Worm (Caenorhabditis elegans) whole organism, L3 larva: ENCODE data around the gene arle-14.

Experiments
- R02D3.7 ChIP-seq: fragments of 150-350 bp; optimal IDR thresholded peaks from 2 replicates; lab custom pipeline; 2014; ENCODE audit warnings: missing biosample characterization, missing genetic modification characterization
- ZK546.5 ChIP-seq: sonication (generic microtip); optimal IDR thresholded peaks from 2 replicates; lab custom pipeline; 2017; ENCODE audit warnings: missing biosample characterization, missing genetic modification characterization
- aly-2 ChIP-seq: fragments of 150-350 bp; optimal IDR thresholded peaks from 2 replicates; lab custom pipeline; 2014; ENCODE audit warnings: missing biosample characterization, missing genetic modification characterization
- ama-1 ChIP-seq: fragments of 150-350 bp; optimal IDR thresholded peaks from 2 replicates; lab custom pipeline; 2018
- ceh-16 ChIP-seq: sonication (generic microtip); optimal IDR thresholded peaks from 2 replicates; lab custom pipeline; 2017; ENCODE audit warnings: missing biosample characterization, missing genetic modification characterization
- ceh-28 ChIP-seq: fragments of 150-350 bp; optimal IDR thresholded peaks from 2 replicates; lab custom pipeline; 2014; ENCODE audit warnings: missing biosample characterization, missing genetic modification reagents, missing genetic modification characterization
- ceh-82 ChIP-seq: fragments of 150-350 bp; optimal IDR thresholded peaks from 2 replicates; lab custom pipeline; 2014; ENCODE audit warnings: missing biosample characterization, missing genetic modification characterization
- ceh-9 ChIP-seq: sonication (generic microtip); optimal IDR thresholded peaks from 2 replicates; lab custom pipeline; 2018; ENCODE audit warnings: missing biosample characterization, missing genetic modification characterization
- daf-12 ChIP-seq: fragments of 150-350 bp; optimal IDR thresholded peaks from 2 replicates; lab custom pipeline; 2014; ENCODE audit warnings: missing biosample characterization, missing genetic modification reagents, missing genetic modification characterization
- egl-27 ChIP-seq: sonication (generic microtip); optimal IDR thresholded peaks from 4 replicates; lab custom pipeline; 2017; ENCODE audit warnings: missing biosample characterization, missing genetic modification reagents, missing genetic modification characterization
- egl-5 ChIP-seq: fragments of 150-350 bp; optimal IDR thresholded peaks from 2 replicates; lab custom pipeline; 2017; ENCODE audit warnings: missing biosample characterization, missing genetic modification reagents, missing genetic modification characterization, inconsistent platforms
- elt-1 ChIP-seq: fragments of 150-350 bp; optimal IDR thresholded peaks from 2 replicates; lab custom pipeline; 2014; ENCODE audit warnings: missing biosample characterization, missing genetic modification characterization
- elt-2 ChIP-seq: sonication (generic microtip); optimal IDR thresholded peaks from 2 replicates; lab custom pipeline; 2016; ENCODE audit warnings: missing genetic modification reagents, mild to moderate bottlenecking, missing genetic modification characterization, missing compliant biosample characterization
- elt-3 ChIP-seq, 3 experiments: fragments of 150-350 bp in 1 of 3; sonication (generic microtip) in 2 of 3; optimal IDR thresholded peaks; 2 replicates in 2 of 3; 4 replicates in 1 of 3; lab custom pipeline; 2014 to 2017; ENCODE audit warnings: missing biosample characterization in 3 of 3, missing genetic modification characterization in 3 of 3
- fkh-10 ChIP-seq: sonication (generic microtip); optimal IDR thresholded peaks from 2 replicates; lab custom pipeline; 2017; ENCODE audit warnings: missing biosample characterization, missing genetic modification reagents, missing genetic modification characterization
- fos-1 ChIP-seq: fragments of 150-350 bp; optimal IDR thresholded peaks from 2 replicates; lab custom pipeline; 2014; ENCODE audit warnings: missing biosample characterization, missing genetic modification characterization
- lin-39 ChIP-seq: fragments of 150-350 bp; optimal IDR thresholded peaks from 2 replicates; lab custom pipeline; 2018; ENCODE audit warnings: missing biosample characterization, missing genetic modification reagents, missing genetic modification characterization
- lsy-12 ChIP-seq: sonication (generic microtip); optimal IDR thresholded peaks from 2 replicates; lab custom pipeline; 2016; ENCODE audit warnings: mild to moderate bottlenecking, missing genetic modification characterization, missing compliant biosample characterization
- mdl-1 ChIP-seq: fragments of 150-350 bp; optimal IDR thresholded peaks from 2 replicates; lab custom pipeline; 2014; ENCODE audit warnings: missing biosample characterization, missing genetic modification characterization
- mml-1 ChIP-seq: fragments of 150-350 bp; sonication (generic microtip); optimal IDR thresholded peaks from 3 replicates; lab custom pipeline; 2014; ENCODE audit warnings: missing biosample characterization, missing genetic modification characterization
- nfya-1 ChIP-seq: sonication (generic microtip); optimal IDR thresholded peaks from 2 replicates; lab custom pipeline; 2017; ENCODE audit warnings: missing genetic modification characterization, mild to moderate bottlenecking, missing compliant biosample characterization, antibody characterized with exemption, moderate library complexity; ENCODE audit not compliant: insufficient read depth
- nhr-11 ChIP-seq: fragments of 150-350 bp; optimal IDR thresholded peaks from 2 replicates; lab custom pipeline; 2014; ENCODE audit warnings: missing biosample characterization, missing genetic modification characterization
- nhr-12 ChIP-seq: fragments of 150-350 bp; optimal IDR thresholded peaks from 2 replicates; lab custom pipeline; 2014; ENCODE audit warnings: missing biosample characterization, missing genetic modification characterization
- nhr-237 ChIP-seq: fragments of 150-350 bp; optimal IDR thresholded peaks from 2 replicates; lab custom pipeline; 2014; ENCODE audit warnings: missing biosample characterization, missing genetic modification characterization
- nhr-25 ChIP-seq: sonication (generic microtip); optimal IDR thresholded peaks from 2 replicates; lab custom pipeline; 2017; ENCODE audit warnings: missing biosample characterization, missing genetic modification characterization
- nhr-28 ChIP-seq: fragments of 150-350 bp; optimal IDR thresholded peaks from 2 replicates; lab custom pipeline; 2014; ENCODE audit warnings: missing biosample characterization, missing genetic modification characterization
- nhr-76 ChIP-seq: fragments of 150-350 bp; sonication (generic microtip); optimal IDR thresholded peaks from 5 replicates; lab custom pipeline; 2014; ENCODE audit warnings: missing biosample characterization, missing genetic modification characterization
- pha-4 ChIP-seq: fragments of 150-350 bp; optimal IDR thresholded peaks from 2 replicates; lab custom pipeline; 2014; ENCODE audit warnings: missing biosample characterization, missing genetic modification reagents, missing genetic modification characterization
- pqm-1 ChIP-seq: fragments of 150-350 bp; optimal IDR thresholded peaks from 2 replicates; lab custom pipeline; 2017; ENCODE audit warnings: missing biosample characterization, missing genetic modification characterization, inconsistent platforms
- sea-2 ChIP-seq: fragments of 150-350 bp; sonication (generic microtip); optimal IDR thresholded peaks from 4 replicates; lab custom pipeline; 2014; ENCODE audit warnings: missing biosample characterization, missing genetic modification reagents, missing genetic modification characterization
- skn-1 ChIP-seq: fragments of 150-350 bp; optimal IDR thresholded peaks from 2 replicates; lab custom pipeline; 2014; ENCODE audit warnings: missing biosample characterization, missing genetic modification characterization
- tbx-2 ChIP-seq: sonication (generic microtip); optimal IDR thresholded peaks from 2 replicates; lab custom pipeline; 2016; ENCODE audit warnings: mild to moderate bottlenecking, missing genetic modification characterization, missing compliant biosample characterization
- zag-1 ChIP-seq: fragments of 150-350 bp; optimal IDR thresholded peaks from 2 replicates; lab custom pipeline; 2014; ENCODE audit warnings: missing biosample characterization, missing genetic modification characterization
- ztf-11 ChIP-seq: fragments of 150-350 bp; optimal IDR thresholded peaks from 2 replicates; lab custom pipeline; 2014; ENCODE audit warnings: missing biosample characterization, missing genetic modification characterization

Gene arle-14

DNA sequence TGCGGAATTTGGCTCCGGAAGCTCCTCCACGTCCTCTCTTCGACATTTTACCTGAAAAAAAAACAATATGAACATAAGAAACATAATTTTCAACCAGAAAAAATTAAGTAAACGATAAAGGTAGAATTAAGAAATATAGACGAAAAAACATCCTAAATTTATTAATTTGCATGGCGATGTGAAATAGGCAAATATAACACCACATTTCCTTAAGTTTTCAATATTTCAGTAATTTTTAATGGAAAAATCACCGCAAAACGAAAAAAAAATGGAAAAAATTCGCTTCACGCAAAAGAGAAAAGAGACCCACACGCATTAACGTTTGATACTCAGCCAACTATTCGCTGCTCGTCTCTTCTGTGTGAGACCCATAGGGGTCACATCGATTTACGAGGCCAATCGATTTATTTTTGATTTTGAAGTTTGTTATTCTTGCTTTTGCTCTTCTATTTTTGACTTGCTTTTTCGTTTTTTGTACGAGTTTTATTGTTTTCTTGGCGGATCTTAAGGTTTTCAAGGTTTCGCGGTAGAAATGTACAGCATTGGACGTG is 13.4 kb downstream of the arle-14 start, which contains the start of gene rpl-23 (continued):
- TF ChIP-seq tbx-2 (peak; percentile 17), aly-2 (tag; lab: Kevin White, UChicago) (no peak), elt-1 (tag; lab: Kevin White, UChicago) (peak; percentile 48), elt-3 (tag; optimal IDR thresholded peaks at IDR 0.05; lab: Kevin White, UChicago) (no peak), skn-1 (peak; percentile 85), nhr-237 (no peak), nfya-1 (tag; lab: Kevin White, UChicago) (peak; percentile 96), lsy-12 (peak; percentile 70), R02D3.7 (tag; lab: Kevin White, UChicago) (peak; percentile 99), nhr-76 (tag; lab: Kevin White, UChicago) (no peak), nhr-25 (tag; lab: Kevin White, UChicago) (peak; percentile 97), nhr-28 (no peak), ama-1 (lab: Kevin White, UChicago) (peak; percentile 36), ceh-28 (tag; lab: Kevin White, UChicago) (peak; percentile 96), nhr-12 (no peak), pha-4 (peak; percentile 99), egl-5 (tag; lab: Kevin White, UChicago) (peak; percentile 97), elt-2 (tag; lab: Kevin White, UChicago) (peak; percentile 55), ceh-82 (peak; percentile 56), ztf-11 (no peak), ceh-9 (tag; lab: Kevin White, UChicago) (no peak), sea-2 (GFP tag; lab: Kevin White, UChicago) (no peak), pqm-1 (peak; percentile 91), fos-1 (tag; lab: Kevin White, UChicago) (peak; percentile 48), ZK546.5 (tag; lab: Kevin White, UChicago) (peak; percentile 3)

DNA sequence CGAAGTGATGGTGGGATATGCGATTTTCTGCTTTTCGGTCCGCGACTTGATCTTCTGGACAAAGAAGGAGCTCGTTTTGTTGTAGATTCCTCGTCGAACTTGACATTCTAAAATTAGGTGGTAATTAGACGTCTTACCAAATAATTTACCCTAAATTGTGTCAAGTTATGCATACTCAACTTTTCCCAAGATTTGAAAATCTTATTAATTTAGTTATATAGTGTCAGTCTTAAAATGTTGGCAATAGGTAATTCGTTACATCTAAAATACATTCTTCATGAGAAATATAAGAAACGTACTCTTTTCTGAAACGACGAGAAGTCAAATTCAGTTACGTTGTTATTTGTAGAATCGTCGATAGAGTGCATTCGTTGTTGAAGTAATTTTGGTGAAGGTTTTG is 14.8 kb downstream of the arle-14 start:
- TF ChIP-seq nhr-12 (no peak), fkh-10 (GFP tag; lab: Kevin White, UChicago) (no peak), pqm-1 (no peak), ama-1 (lab: Kevin White, UChicago) (peak; percentile 19), fos-1 (tag; lab: Kevin White, UChicago) (no peak)
- TF ChIP-seq, all 47 proteins: peak for 1

DNA sequence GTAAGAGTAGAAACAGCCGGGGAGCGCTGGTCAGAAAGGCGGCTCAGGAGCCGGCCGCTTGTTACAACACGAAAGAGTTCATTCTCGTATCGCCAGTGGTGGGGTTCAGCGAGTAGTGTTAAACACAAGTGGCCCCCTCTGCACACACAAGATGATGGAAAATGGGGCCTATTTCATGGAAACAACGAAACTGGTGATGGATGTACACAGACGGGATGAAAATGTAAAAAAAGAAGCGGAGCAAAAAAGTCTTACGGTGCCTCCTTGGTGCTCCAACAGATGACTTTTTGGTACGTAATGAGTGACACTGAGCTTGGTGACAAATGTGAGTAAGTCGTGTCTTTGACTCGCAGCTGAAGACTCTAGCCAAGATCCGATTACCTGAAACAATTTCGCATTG is 15.3 kb downstream of the arle-14 start:
- TF ChIP-seq mdl-1 (tag; lab: Kevin White, UChicago) (no peak), nhr-11 (tag; lab: Kevin White, UChicago) (no peak), lin-39 (tag; lab: Kevin White, UChicago) (peak; percentile 69)

DNA sequence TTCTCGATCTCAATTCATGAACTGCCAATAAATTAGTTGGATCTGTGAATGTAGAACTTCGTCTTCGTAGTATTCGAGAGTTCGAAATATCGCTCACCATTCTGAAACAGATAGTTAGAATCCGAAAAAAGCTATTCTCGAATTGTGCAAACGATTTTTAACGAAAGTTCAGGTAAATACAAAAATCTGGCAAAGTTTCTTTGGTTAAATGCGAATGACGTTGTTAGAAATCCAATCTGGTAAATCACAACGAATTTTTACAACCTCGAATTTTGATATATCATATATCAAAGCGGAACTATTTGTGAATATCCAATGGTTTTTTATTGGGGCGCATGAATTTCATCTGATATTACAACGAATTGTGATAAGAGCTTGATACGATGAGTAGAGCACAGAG is 16.5 kb downstream of the arle-14 start, which contains the start of gene hpo-28:
Gene hpo-28, minus strand, starts transcription at position 101 of the 400 bp plus-strand sequence.
- TF ChIP-seq nhr-11 (tag; lab: Kevin White, UChicago) (no peak), nhr-76 (tag; lab: Kevin White, UChicago) (no peak), mdl-1 (tag; lab: Kevin White, UChicago) (no peak), elt-2 (tag; lab: Kevin White, UChicago) (peak; percentile 28), nhr-28 (no peak), mml-1 (no peak)

- no peak for TF ChIP-seq egl-27 (tag; lab: Kevin White, UChicago)
- TF ChIP-seq ceh-82 = no peak
- TF ChIP-seq lin-39 (tag; lab: Kevin White, UChicago) = no peak
- no peak for TF ChIP-seq ceh-16 (tag; lab: Kevin White, UChicago)
- no peak for TF ChIP-seq nhr-11 (tag; lab: Kevin White, UChicago)
- TF ChIP-seq daf-12 (tag; lab: Kevin White, UChicago) = no peak
- no peak for TF ChIP-seq nhr-12
- TF ChIP-seq zag-1 (tag; lab: Kevin White, UChicago) = no peak
- TF ChIP-seq R02D3.7 (tag; lab: Kevin White, UChicago) = no peak
- TF ChIP-seq, all 47 proteins: peak for 0
These were observed 17.3 kb downstream of the arle-14 start, which contains the start of gene B0336.12 for ce11 chrIII:5710045-5710444. TSS of gene B0336.12 (minus strand) at chrIII:5710145.
